Fruit fly (Drosophila melanogaster): ENCODE measurements around the gene CG8369.
A peak's percentile ranks its signal among the peaks of the same experiment; 100 is the strongest.

The CG8369 gene

DNA sequence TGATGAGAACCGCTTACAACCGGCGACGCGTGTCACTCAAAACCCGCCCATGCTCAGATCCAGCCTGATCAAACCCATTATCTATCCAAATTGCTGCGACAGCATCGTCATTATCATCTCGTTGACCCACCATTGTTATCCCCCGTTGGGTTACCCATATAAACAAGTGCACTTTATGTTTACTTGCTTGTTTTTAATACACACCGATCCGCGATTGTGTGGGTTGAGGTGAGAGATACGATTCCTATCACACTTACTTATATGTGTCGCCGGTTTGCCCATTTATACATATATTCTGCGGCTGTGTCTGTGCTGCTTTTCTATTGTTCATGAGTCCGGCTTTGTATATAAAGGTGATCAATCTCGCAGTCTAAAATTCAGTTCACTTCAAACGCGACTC is at the start of gene CG8369:
TSS of gene CG8369 (plus strand) at position 386 of the 400 bp plus-strand sequence.
- no peak for TF ChIP-seq Eip78C (GFP tag)
- TF ChIP-seq achi (GFP tag; optimal IDR thresholded peaks at IDR 0.05): no peak
- no peak for TF ChIP-seq ss (GFP tag; optimal IDR thresholded peaks at IDR 0.05)
- no peak for TF ChIP-seq cyc (GFP tag; optimal IDR thresholded peaks at IDR 0.05)
- TF ChIP-seq CG9139 (GFP tag; optimal IDR thresholded peaks at IDR 0.05): no peak
- TF ChIP-seq fd59A (GFP tag; optimal IDR thresholded peaks at IDR 0.05): no peak
- peak; percentile 98 for TF ChIP-seq svp (GFP tag)
- peak; percentile 7 for TF ChIP-seq fkh (GFP tag; optimal IDR thresholded peaks at IDR 0.05)
- no peak for TF ChIP-seq CG34406 (GFP tag; optimal IDR thresholded peaks at IDR 0.05)
- no peak for TF ChIP-seq Smox (GFP tag; optimal IDR thresholded peaks at IDR 0.05)
- no peak for TF ChIP-seq Sox14 (GFP tag; optimal IDR thresholded peaks at IDR 0.05)
- no peak for TF ChIP-seq Met (GFP tag; optimal IDR thresholded peaks at IDR 0.05)

DNA sequence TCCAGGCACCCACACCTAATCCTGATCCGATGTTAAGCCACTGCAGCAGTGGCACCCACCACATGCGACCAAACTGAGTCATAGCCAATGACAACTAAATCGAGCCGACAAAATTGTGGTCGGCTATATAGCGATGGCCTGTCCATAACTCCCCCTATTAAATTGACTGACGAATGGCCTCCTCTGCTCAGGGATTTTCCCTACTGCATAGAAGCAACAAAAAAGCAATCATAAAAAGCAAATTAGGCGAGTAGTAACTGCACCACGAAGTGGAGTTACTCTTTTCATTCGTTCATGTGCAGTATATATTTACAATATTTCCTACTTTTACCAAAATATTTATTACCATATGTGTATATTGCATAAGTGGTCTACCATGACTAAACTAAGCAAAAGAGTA is 49.2 kb upstream of the CG8369 start, which contains the start of gene CG13318:
TSS of gene CG13318 (minus strand) at position 101 of the 400 bp plus-strand sequence.
- TF ChIP-seq Ets96B (tag; optimal IDR thresholded peaks at IDR 0.05) (no peak), CG34406 (GFP tag; optimal IDR thresholded peaks at IDR 0.05) (no peak), pdm3 (GFP tag; optimal IDR thresholded peaks at IDR 0.05) (no peak), OdsH (GFP tag; optimal IDR thresholded peaks at IDR 0.05) (no peak), CG6792 (GFP tag; optimal IDR thresholded peaks at IDR 0.05) (no peak), acj6 (GFP tag; optimal IDR thresholded peaks at IDR 0.05) (no peak), CG4318 (GFP tag; optimal IDR thresholded peaks at IDR 0.05) (no peak), CG6854 (GFP tag; optimal IDR thresholded peaks at IDR 0.05) (no peak), CG8319 (GFP tag; optimal IDR thresholded peaks at IDR 0.05) (no peak)

DNA sequence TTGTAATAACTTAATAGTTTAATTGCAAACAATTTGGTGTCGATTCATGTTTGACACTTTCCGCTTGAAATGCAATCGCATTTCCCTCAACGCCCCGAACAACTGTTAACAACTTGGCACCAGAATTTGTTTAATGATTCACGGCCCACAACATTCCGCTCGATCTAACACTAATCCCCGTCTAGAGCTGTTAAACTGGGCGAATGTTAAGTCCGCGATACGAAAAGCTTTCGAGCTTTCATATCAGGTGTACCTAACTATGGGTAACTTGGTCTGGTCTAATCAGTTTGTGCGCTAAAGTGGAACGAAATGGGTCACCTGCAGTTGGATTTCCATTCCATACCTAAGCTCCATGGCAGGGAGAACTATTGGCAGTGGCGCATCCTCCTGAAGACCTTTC is 48.7 kb upstream of the CG8369 start, which contains the start of gene CG34301:
TSS of gene CG34301 (plus strand) at position 301 of the 400 bp plus-strand sequence.
- TF ChIP-seq Sox102F (GFP tag; optimal IDR thresholded peaks at IDR 0.05) (no peak), Sox14 (GFP tag; optimal IDR thresholded peaks at IDR 0.05) (no peak), CG6163 (GFP tag; IDR thresholded peaks at IDR 0.05) (no peak), esn (GFP tag; optimal IDR thresholded peaks at IDR 0.05) (no peak), CG1621 (tag; optimal IDR thresholded peaks at IDR 0.05) (no peak), CG3032 (tag; optimal IDR thresholded peaks at IDR 0.05) (no peak), vri (GFP tag; optimal IDR thresholded peaks at IDR 0.05) (no peak), CG6276 (GFP tag; optimal IDR thresholded peaks at IDR 0.05) (no peak), CG11294 (GFP tag; IDR thresholded peaks at IDR 0.05) (no peak), CG31627 (GFP tag; optimal IDR thresholded peaks at IDR 0.05) (no peak), Sox15 (GFP tag; optimal IDR thresholded peaks at IDR 0.05) (no peak), CG11902 (GFP tag; optimal IDR thresholded peaks at IDR 0.05) (no peak), Hr39 (GFP tag; optimal IDR thresholded peaks at IDR 0.05) (no peak), CG10631 (GFP tag; optimal IDR thresholded peaks at IDR 0.05) (no peak), CG15336 (GFP tag; IDR thresholded peaks at IDR 0.05) (no peak), acj6 (GFP tag; optimal IDR thresholded peaks at IDR 0.05) (no peak), pdm3 (GFP tag; optimal IDR thresholded peaks at IDR 0.05) (no peak)

DNA sequence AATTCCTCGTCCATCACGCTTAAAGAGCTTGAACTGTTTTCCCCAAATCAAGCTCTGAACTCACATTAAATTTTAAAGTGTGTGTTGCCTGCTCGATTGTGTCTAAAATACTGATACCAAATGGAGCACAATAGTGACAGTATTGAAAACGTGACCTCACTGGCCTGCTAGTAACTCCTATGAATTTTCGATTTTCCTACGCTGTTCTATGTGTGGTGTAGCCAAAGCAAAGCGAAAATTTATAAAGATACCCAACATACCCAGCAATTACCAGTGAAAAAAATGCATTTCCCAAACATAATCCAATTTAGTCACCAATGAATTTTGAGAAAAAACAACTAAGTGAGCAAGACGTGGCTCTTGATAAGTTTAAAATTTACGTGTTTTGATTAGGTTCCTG is 42.0 kb upstream of the CG8369 start, which contains the start of gene CG33191:
TSS of gene CG33191 (minus strand) at position 101 of the 400 bp plus-strand sequence.
- no peak for TF ChIP-seq CG8319 (GFP tag; optimal IDR thresholded peaks at IDR 0.05)

DNA sequence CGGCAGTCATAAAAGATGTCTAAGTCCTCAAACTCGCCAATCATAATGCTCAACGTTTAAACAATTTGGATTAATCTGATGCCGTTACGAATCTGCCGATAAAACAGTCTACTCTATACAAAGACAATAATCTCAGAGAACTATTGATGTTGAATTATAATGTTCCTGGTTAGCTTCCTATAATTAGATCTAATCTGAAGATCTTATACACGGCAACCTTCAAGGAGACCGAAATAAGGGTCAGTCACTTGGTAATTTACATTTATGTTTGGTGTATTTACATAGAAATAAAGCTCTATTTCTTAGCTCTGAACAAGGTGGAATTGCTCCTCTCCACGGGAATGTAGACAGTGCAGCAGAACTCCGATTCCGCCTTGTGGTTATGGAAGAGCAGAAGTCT is 41.1 kb upstream of the CG8369 start, which contains the start of gene CG33189:
TSS of gene CG33189 (minus strand) at position 101 of the 400 bp plus-strand sequence.
- TF ChIP-seq CG3919 (GFP tag; optimal IDR thresholded peaks at IDR 0.05) (no peak), CG11294 (GFP tag; IDR thresholded peaks at IDR 0.05) (no peak), fkh (GFP tag; optimal IDR thresholded peaks at IDR 0.05) (no peak), CG6163 (GFP tag; IDR thresholded peaks at IDR 0.05) (no peak), CG6276 (GFP tag; optimal IDR thresholded peaks at IDR 0.05) (no peak), CG31627 (GFP tag; optimal IDR thresholded peaks at IDR 0.05) (no peak), fd85E (GFP tag; optimal IDR thresholded peaks at IDR 0.05) (no peak)

All from whole organism, prepupa.